Worm (Caenorhabditis elegans): ENCODE results near the gene ooc-5.

- TF ChIP-seq php-3 (GFP tag; IDR thresholded peaks at IDR 0.05) (no peak), spr-3 (GFP tag; optimal IDR thresholded peaks at IDR 0.05) (no peak), zfp-3 (GFP tag; conservative IDR thresholded peaks at IDR 0.05) (no peak), ZK546.5 (tag; optimal IDR thresholded peaks at IDR 0.05) (no peak), zip-11 (GFP tag; IDR thresholded peaks at IDR 0.05) (no peak), lin-15B (tag; optimal IDR thresholded peaks at IDR 0.05) (no peak), unc-62 (GFP tag; optimal IDR thresholded peaks at IDR 0.05 in 1 of 2) (no peak), unc-62 (tag; optimal IDR thresholded peaks at IDR 0.05) (no peak), pha-4 (GFP tag; IDR thresholded peaks at IDR 0.05) (no peak), pha-4 (tag; optimal IDR thresholded peaks at IDR 0.05) (no peak), unc-39 (tag; optimal IDR thresholded peaks at IDR 0.05) (no peak), snpc-4 (tag; optimal IDR thresholded peaks at IDR 0.05) (no peak), lin-1 (GFP tag; IDR thresholded peaks at IDR 0.05) (no peak)
Measured at ce11 chrII:8973516-8974043, 19.4 kb upstream of the ooc-5 start, which contains the start of gene tomm-40.
